Fruit fly (Drosophila melanogaster) whole organism, prepupa: ENCODE data around the gene br.

Experiments
- CG10631 ChIP-seq: fragments of 200-800 bp; sonication (Bioruptor generic); optimal IDR thresholded peaks from 2 replicates; lab custom pipeline; 2016; ENCODE audit warnings: missing biosample characterization, missing genetic modification characterization
- CG11762 ChIP-seq: fragments of 200-800 bp; sonication (Bioruptor generic); optimal IDR thresholded peaks from 3 replicates; lab custom pipeline; 2016; ENCODE audit warnings: missing biosample characterization, missing genetic modification characterization; ENCODE audit not compliant: insufficient read depth
- CG15336 ChIP-seq: fragments of 200-800 bp; sonication (Bioruptor generic); IDR thresholded peaks from 2 replicates; pipeline ENCODE4 v1.3.6; 2022; ENCODE audit warnings: missing biosample characterization, missing genetic modification characterization
- CG3032 ChIP-seq: fragments of 200-800 bp; optimal IDR thresholded peaks from 2 replicates; lab custom pipeline; 2019; ENCODE audit warnings: missing biosample characterization, mild to moderate bottlenecking, missing genetic modification characterization, moderate library complexity
- CG31627 ChIP-seq: fragments of 200-800 bp; sonication (Bioruptor generic); optimal IDR thresholded peaks from 3 replicates; lab custom pipeline; 2016; ENCODE audit warnings: missing biosample characterization, missing genetic modification characterization
- CG34406 ChIP-seq: fragments of 200-800 bp; sonication (Bioruptor generic); optimal IDR thresholded peaks from 3 replicates; lab custom pipeline; 2016; ENCODE audit warnings: missing biosample characterization, missing genetic modification characterization
- CG3919 ChIP-seq: fragments of 200-800 bp; sonication (Bioruptor generic); optimal IDR thresholded peaks from 3 replicates; lab custom pipeline; 2016; ENCODE audit warnings: missing biosample characterization, missing genetic modification characterization
- CG4318 ChIP-seq: fragments of 200-800 bp; sonication (Bioruptor generic); optimal IDR thresholded peaks from 3 replicates; lab custom pipeline; 2017; ENCODE audit warnings: missing biosample characterization, mild to moderate bottlenecking, missing genetic modification characterization
- CG6163 ChIP-seq: fragments of 200-800 bp; sonication (Bioruptor generic); IDR thresholded peaks from 3 replicates; pipeline ENCODE4 v1.3.6; 2022; ENCODE audit warnings: missing biosample characterization, missing genetic modification characterization
- CG6276 ChIP-seq: fragments of 200-800 bp; sonication (Bioruptor generic); optimal IDR thresholded peaks from 2 replicates; lab custom pipeline; 2017; ENCODE audit warnings: missing biosample characterization, mild to moderate bottlenecking, missing genetic modification characterization
- CG6792 ChIP-seq: fragments of 200-800 bp; sonication (Bioruptor generic); optimal IDR thresholded peaks from 3 replicates; lab custom pipeline; 2016; ENCODE audit warnings: missing biosample characterization, missing genetic modification characterization
- CG7368 ChIP-seq: fragments of 200-800 bp; sonication (Bioruptor generic); optimal IDR thresholded peaks from 3 replicates; lab custom pipeline; 2016; ENCODE audit warnings: missing biosample characterization, missing genetic modification characterization
- CG8119 ChIP-seq: fragments of 200-800 bp; sonication (Bioruptor generic); IDR thresholded peaks from 3 replicates; pipeline ENCODE4 v1.3.6; 2022; ENCODE audit warnings: missing biosample characterization, missing genetic modification characterization
- CG8319 ChIP-seq: fragments of 200-800 bp; sonication (Bioruptor generic); optimal IDR thresholded peaks from 3 replicates; lab custom pipeline; 2016; ENCODE audit warnings: missing biosample characterization, missing genetic modification characterization
- CG8632 ChIP-seq: fragments of 200-800 bp; sonication (Bioruptor generic); optimal IDR thresholded peaks from 3 replicates; lab custom pipeline; 2016; ENCODE audit warnings: missing biosample characterization, missing genetic modification characterization
- CG9139 ChIP-seq: fragments of 200-800 bp; sonication (Bioruptor generic); optimal IDR thresholded peaks from 3 replicates; lab custom pipeline; 2017; ENCODE audit warnings: missing biosample characterization, mild to moderate bottlenecking, missing genetic modification characterization
- Eip78C ChIP-seq: fragments of 200-800 bp; sonication (Bioruptor generic); peaks from one replicate; lab custom pipeline; 2016; ENCODE audit warnings: missing biosample characterization, missing genetic modification characterization
- Eip93F ChIP-seq: fragments of 200-800 bp; sonication (Bioruptor generic); optimal IDR thresholded peaks from 2 replicates; lab custom pipeline; 2016; ENCODE audit warnings: missing biosample characterization, mild to moderate bottlenecking, missing genetic modification characterization
- Ets21C ChIP-seq: fragments of 200-800 bp; sonication (Bioruptor generic); optimal IDR thresholded peaks from 3 replicates; lab custom pipeline; 2016; ENCODE audit warnings: missing biosample characterization, missing genetic modification characterization
- Ets96B ChIP-seq: fragments of 200-800 bp; optimal IDR thresholded peaks from 2 replicates; lab custom pipeline; 2019; ENCODE audit warnings: missing biosample characterization, mild to moderate bottlenecking, missing genetic modification characterization, moderate library complexity
- Gug ChIP-seq: fragments of 200-800 bp; sonication (Bioruptor generic); IDR thresholded peaks from 2 replicates; pipeline ENCODE4 v1.3.6; 2022; ENCODE audit warnings: missing biosample characterization, missing genetic modification characterization
- Hr38 ChIP-seq: sonication (Bioruptor generic); optimal IDR thresholded peaks from 2 replicates; lab custom pipeline; 2016; ENCODE audit warnings: missing biosample characterization, missing genetic modification characterization
- Hr39 ChIP-seq: fragments of 200-800 bp; sonication (Bioruptor generic); optimal IDR thresholded peaks from 2 replicates; lab custom pipeline; 2016; ENCODE audit warnings: missing biosample characterization, missing genetic modification characterization
- Hr4 ChIP-seq: fragments of 200-800 bp; sonication (Bioruptor generic); optimal IDR thresholded peaks from 3 replicates; lab custom pipeline; 2016; ENCODE audit warnings: missing biosample characterization, missing genetic modification characterization
- Lpt ChIP-seq: fragments of 200-800 bp; sonication (Bioruptor generic); optimal IDR thresholded peaks from 3 replicates; lab custom pipeline; 2016; ENCODE audit warnings: missing biosample characterization, missing genetic modification characterization
- Met ChIP-seq: fragments of 200-800 bp; sonication (Bioruptor generic); optimal IDR thresholded peaks from 3 replicates; lab custom pipeline; 2016; ENCODE audit warnings: missing biosample characterization, missing genetic modification characterization
- OdsH ChIP-seq: fragments of 200-800 bp; sonication (Bioruptor generic); optimal IDR thresholded peaks from 3 replicates; lab custom pipeline; 2016; ENCODE audit warnings: missing biosample characterization, missing genetic modification characterization
- Sox15 ChIP-seq: fragments of 200-800 bp; sonication (Bioruptor generic); optimal IDR thresholded peaks from 3 replicates; lab custom pipeline; 2016; ENCODE audit warnings: missing biosample characterization, missing genetic modification characterization
- acj6 ChIP-seq: fragments of 200-800 bp; sonication (Bioruptor generic); optimal IDR thresholded peaks from 3 replicates; lab custom pipeline; 2016; ENCODE audit warnings: missing biosample characterization, missing genetic modification characterization
- cyc ChIP-seq: fragments of 200-800 bp; sonication (Bioruptor generic); optimal IDR thresholded peaks from 3 replicates; lab custom pipeline; 2016; ENCODE audit warnings: missing biosample characterization, missing genetic modification characterization
- dac ChIP-seq: fragments of 200-800 bp; sonication (Bioruptor generic); optimal IDR thresholded peaks from 2 replicates; lab custom pipeline; 2017; ENCODE audit warnings: missing biosample characterization, mild to moderate bottlenecking, missing genetic modification characterization
- dsx ChIP-seq: fragments of 200-800 bp; optimal IDR thresholded peaks from 3 replicates; lab custom pipeline; 2019; ENCODE audit warnings: missing biosample characterization, mild to moderate bottlenecking, missing genetic modification characterization, moderate library complexity; ENCODE audit not compliant: poor library complexity, severe bottlenecking
- eg ChIP-seq: fragments of 200-800 bp; sonication (Bioruptor generic); IDR thresholded peaks from 3 replicates; pipeline ENCODE4 v1.3.6; 2022; ENCODE audit warnings: missing biosample characterization, missing genetic modification characterization
- fd85E ChIP-seq: fragments of 200-800 bp; sonication (Bioruptor generic); optimal IDR thresholded peaks from 3 replicates; lab custom pipeline; 2016; ENCODE audit warnings: missing biosample characterization, missing genetic modification characterization
- fkh ChIP-seq: fragments of 200-800 bp; sonication (Bioruptor generic); optimal IDR thresholded peaks from 3 replicates; lab custom pipeline; 2017; ENCODE audit warnings: missing biosample characterization, mild to moderate bottlenecking, missing genetic modification characterization, moderate library complexity
- net ChIP-seq: fragments of 200-800 bp; sonication (Bioruptor generic); optimal IDR thresholded peaks from 3 replicates; lab custom pipeline; 2016; ENCODE audit warnings: missing biosample characterization, missing genetic modification characterization
- pdm3 ChIP-seq: fragments of 200-800 bp; sonication (Bioruptor generic); optimal IDR thresholded peaks from 3 replicates; lab custom pipeline; 2016; ENCODE audit warnings: missing biosample characterization, missing genetic modification characterization
- salr ChIP-seq, 2 experiments: fragments of 200-800 bp; sonication (Bioruptor generic); optimal IDR thresholded peaks; 3 replicates each; lab custom pipeline; 2016 to 2018; ENCODE audit warnings: missing biosample characterization in 2 of 2, missing genetic modification characterization in 2 of 2, mild to moderate bottlenecking in 1 of 2
- ss ChIP-seq, 2 experiments: fragments of 200-800 bp; sonication (Bioruptor generic); optimal IDR thresholded peaks; 2 replicates in 1 of 2; 3 replicates in 1 of 2; lab custom pipeline; 2017 to 2018; ENCODE audit warnings: mild to moderate bottlenecking in 2 of 2, missing biosample characterization in 2 of 2, missing genetic modification characterization in 2 of 2, moderate library complexity in 1 of 2
- topi ChIP-seq: fragments of 200-800 bp; sonication (Bioruptor generic); optimal IDR thresholded peaks from 3 replicates; lab custom pipeline; 2016; ENCODE audit warnings: missing biosample characterization, missing genetic modification characterization
- vri ChIP-seq: fragments of 200-800 bp; sonication (Bioruptor generic); optimal IDR thresholded peaks from 3 replicates; lab custom pipeline; 2016; ENCODE audit warnings: missing biosample characterization, mild to moderate bottlenecking, missing genetic modification characterization

The br gene

DNA sequence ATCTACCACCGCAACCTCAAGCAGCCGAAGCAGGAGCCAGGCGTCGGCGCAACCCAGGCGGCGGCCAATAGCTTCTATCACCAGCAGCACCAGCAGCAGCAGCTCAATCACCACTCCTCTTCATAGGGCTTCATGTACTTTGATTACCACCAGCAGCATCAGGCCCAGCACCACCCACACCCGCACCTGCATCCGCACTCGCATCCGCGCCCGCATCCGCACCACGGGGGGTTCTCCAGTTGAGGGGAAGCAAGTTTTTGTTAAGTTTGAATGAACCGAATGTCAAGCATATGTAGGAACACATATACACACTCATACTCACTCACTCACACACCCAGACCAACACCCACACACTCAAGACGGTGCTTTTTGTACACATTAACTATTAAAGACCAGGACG is 68.7 kb downstream of the br start:
- no peak for TF ChIP-seq CG3919 (GFP tag; lab: Kevin White, UChicago)
- no peak for TF ChIP-seq CG8319 (GFP tag; lab: Kevin White, UChicago)
- no peak for TF ChIP-seq dac
- no peak for TF ChIP-seq acj6
- TF ChIP-seq CG15336 (GFP tag; lab: Robert Waterston, UW): no peak
- no peak for TF ChIP-seq pdm3 (GFP tag; lab: Kevin White, UChicago)
- TF ChIP-seq Hr39: no peak
- TF ChIP-seq CG6792: no peak
- no peak for TF ChIP-seq CG6163 (GFP tag; lab: Robert Waterston, UW)
- TF ChIP-seq Met (GFP tag; lab: Kevin White, UChicago): no peak
- TF ChIP-seq Ets21C (GFP tag; lab: Kevin White, UChicago): no peak
- TF ChIP-seq net: no peak
- no peak for TF ChIP-seq Sox15 (GFP tag; lab: Kevin White, UChicago)
- TF ChIP-seq CG9139 (GFP tag; lab: Kevin White, UChicago): no peak
- no peak for TF ChIP-seq CG6276
- no peak for TF ChIP-seq ss (GFP tag; optimal IDR thresholded peaks at IDR 0.05; lab: Kevin White, UChicago)
- no peak for TF ChIP-seq fd85E (GFP tag; lab: Kevin White, UChicago)
- TF ChIP-seq CG11762 (GFP tag; lab: Kevin White, UChicago): no peak
- TF ChIP-seq Ets96B (tag; lab: Kevin White, UChicago): no peak
- no peak for TF ChIP-seq Eip78C (GFP tag; lab: Kevin White, UChicago)
- TF ChIP-seq, all 60 proteins: peak for 0

DNA sequence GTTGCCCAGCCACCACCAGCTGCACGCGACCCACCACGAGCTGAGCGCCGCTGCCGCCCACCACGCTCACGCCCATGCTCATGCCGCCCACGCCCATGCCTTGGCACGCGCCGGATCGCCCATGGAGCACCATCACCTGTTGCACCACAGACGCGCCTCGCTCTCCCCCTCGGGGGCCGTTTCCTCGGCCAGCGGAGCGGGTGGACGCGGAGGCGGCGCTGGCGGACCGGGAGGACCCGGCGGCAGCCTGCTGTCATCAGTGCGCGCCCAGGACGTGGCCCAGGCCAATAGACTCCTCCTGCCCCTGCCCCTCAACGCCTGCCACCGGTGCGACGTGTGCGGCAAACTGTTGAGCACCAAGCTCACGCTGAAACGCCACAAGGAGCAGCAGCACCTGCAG is 72.9 kb downstream of the br start:
- TF ChIP-seq Eip93F (no peak), dsx (GFP tag; lab: Kevin White, UChicago) (no peak), Lpt (GFP tag; lab: Kevin White, UChicago) (no peak), CG15336 (GFP tag; lab: Robert Waterston, UW) (no peak), fkh (GFP tag; lab: Kevin White, UChicago) (no peak), Hr4 (no peak)

dm6 chrX:1660269-1660668 is 85.3 kb downstream of the br start:
- TF ChIP-seq fd85E (GFP tag; lab: Kevin White, UChicago): no peak
- no peak for TF ChIP-seq CG15336 (GFP tag; lab: Robert Waterston, UW)
- no peak for TF ChIP-seq dac
- TF ChIP-seq CG31627 (GFP tag; lab: Kevin White, UChicago): no peak
- TF ChIP-seq salr (GFP tag; optimal IDR thresholded peaks at IDR 0.05; lab: Kevin White, UChicago): no peak
- TF ChIP-seq Hr38 (GFP tag; lab: Kevin White, UChicago): no peak
- no peak for TF ChIP-seq Eip78C (GFP tag; lab: Kevin White, UChicago)
- no peak for TF ChIP-seq vri (GFP tag; lab: Kevin White, UChicago)
- no peak for TF ChIP-seq Met (GFP tag; lab: Kevin White, UChicago)
- TF ChIP-seq Hr39: no peak
- TF ChIP-seq, all 60 proteins: peak for 0

- TF ChIP-seq vri (GFP tag; lab: Kevin White, UChicago): peak; percentile 28
- TF ChIP-seq fkh (GFP tag; lab: Kevin White, UChicago): peak; percentile 23
- peak; percentile 52 for TF ChIP-seq Eip93F
- TF ChIP-seq OdsH (GFP tag; lab: Kevin White, UChicago): no peak
Observed at dm6 chrX:1664836-1665235, 89.9 kb downstream of the br start, which contains the start of gene dor. Gene dor (plus strand): TSS chrX:1665052.

- TF ChIP-seq topi (no peak), CG4318 (GFP tag; lab: Kevin White, UChicago) (no peak), acj6 (no peak)
Observed at dm6 chrX:1668688-1669087, 93.8 kb downstream of the br start, which contains the start of gene Mur2B. Gene Mur2B (minus strand): TSS chrX:1668788.

dm6 chrX:1669214-1669613 is 94.3 kb downstream of the br start, which contains the start of the genes CG3740 and hfw:
Gene CG3740 (minus strand): TSS chrX:1669297.
Gene hfw (plus strand): TSS chrX:1669570.
- TF ChIP-seq cyc (GFP tag; lab: Kevin White, UChicago): peak; percentile 62
- peak; percentile 31 for TF ChIP-seq CG7368 (GFP tag; lab: Kevin White, UChicago)
- TF ChIP-seq CG10631 (GFP tag; lab: Kevin White, UChicago): peak; percentile 80
- TF ChIP-seq CG8632 (GFP tag; lab: Kevin White, UChicago): peak; percentile 30
- TF ChIP-seq Ets96B (tag; lab: Kevin White, UChicago): peak; percentile 62
- TF ChIP-seq CG8119: peak; percentile 56; the same call in 1 of the 3 replicates
- peak; percentile 57 for TF ChIP-seq CG3032 (tag; lab: Kevin White, UChicago)
- peak; percentile 62 for TF ChIP-seq Gug (GFP tag; lab: Robert Waterston, UW)
- TF ChIP-seq acj6: no peak
- TF ChIP-seq Met (GFP tag; lab: Kevin White, UChicago): peak; percentile 65
- no peak for TF ChIP-seq fkh (GFP tag; lab: Kevin White, UChicago)
- TF ChIP-seq CG31627 (GFP tag; lab: Kevin White, UChicago): peak; percentile 51
- TF ChIP-seq dac: peak; percentile 37
- TF ChIP-seq CG34406 (GFP tag; lab: Kevin White, UChicago): peak; percentile 58
- peak; percentile 80 for TF ChIP-seq eg (GFP tag; lab: Robert Waterston, UW)
- TF ChIP-seq pdm3 (GFP tag; lab: Kevin White, UChicago): no peak
- peak; percentile 61 for TF ChIP-seq Eip93F
- no peak for TF ChIP-seq dsx (GFP tag; lab: Kevin White, UChicago)
- peak; percentile 65 for TF ChIP-seq Eip78C (GFP tag; lab: Kevin White, UChicago)
- TF ChIP-seq OdsH (GFP tag; lab: Kevin White, UChicago): no peak
